Worm (Caenorhabditis elegans) whole organism, young adult: ENCODE measurements around the gene F34H10.5.
A peak's percentile ranks its signal among the peaks of the same experiment; 100 is the strongest.

Source experiments
- B0019.2 ChIP-seq: fragments of 200-800 bp; sonication (Bioruptor generic); conservative IDR thresholded peaks from 2 replicates; pipeline ENCODE4 v1.3.6; 2022; ENCODE audit warnings: missing genetic modification reagents, missing genetic modification characterization, missing compliant biosample characterization
- B0035.1 ChIP-seq: sonication (generic microtip); optimal IDR thresholded peaks from 2 replicates; lab custom pipeline; 2016; ENCODE audit warnings: missing genetic modification characterization, mild to moderate bottlenecking, missing compliant biosample characterization, missing genotype, missing genetic modification reagents
- B0261.1 ChIP-seq: sonication (generic microtip); optimal IDR thresholded peaks from 2 replicates; lab custom pipeline; 2016; ENCODE audit warnings: mild to moderate bottlenecking, missing genetic modification characterization, moderate library complexity, missing compliant biosample characterization
- F22D6.2 ChIP-seq: sonication (generic microtip); optimal IDR thresholded peaks from 2 replicates; lab custom pipeline; 2016; ENCODE audit warnings: mild to moderate bottlenecking, missing genetic modification characterization, missing compliant biosample characterization
- F49E8.2 ChIP-seq: sonication (generic microtip); optimal IDR thresholded peaks from 3 replicates; lab custom pipeline; 2017; ENCODE audit warnings: missing genetic modification characterization, mild to moderate bottlenecking, missing compliant biosample characterization, antibody characterized with exemption, moderate library complexity; ENCODE audit not compliant: insufficient read depth
- aptf-2 ChIP-seq: fragments of 200-800 bp; sonication (Bioruptor generic); conservative IDR thresholded peaks from 2 replicates; pipeline ENCODE4 v1.3.6; 2022; ENCODE audit warnings: missing genetic modification reagents, missing genetic modification characterization, missing compliant biosample characterization
- attf-6 ChIP-seq: fragments of 200-800 bp; sonication (Bioruptor generic); IDR thresholded peaks from 2 replicates; pipeline ENCODE4 v1.3.6; 2022; ENCODE audit warnings: missing genetic modification reagents, missing genetic modification characterization, missing compliant biosample characterization
- cebp-1 ChIP-seq, 2 experiments: fragments of 200-800 bp in 1 of 2; sonication (Bioruptor generic) in 1 of 2; sonication (generic microtip) in 1 of 2; IDR thresholded peaks in 1 of 2; optimal IDR thresholded peaks in 1 of 2; 2 replicates each; pipeline versions ENCODE4 v1.3.6 to Lab custom; 2017 to 2022; ENCODE audit warnings: missing compliant biosample characterization in 2 of 2, missing genetic modification characterization in 2 of 2, mild to moderate bottlenecking in 1 of 2, missing genetic modification reagents in 1 of 2, moderate library complexity in 1 of 2
- cebp-2 ChIP-seq: fragments of 200-800 bp; sonication (Bioruptor generic); IDR thresholded peaks from 2 replicates; pipeline ENCODE4 v1.3.6; 2022; ENCODE audit warnings: missing genetic modification characterization, missing compliant biosample characterization
- ceh-79 ChIP-seq: sonication (generic microtip); optimal IDR thresholded peaks from 2 replicates; lab custom pipeline; 2017; ENCODE audit warnings: mild to moderate bottlenecking, missing genetic modification characterization, missing compliant biosample characterization
- dpl-1 ChIP-seq: fragments of 150-350 bp; optimal IDR thresholded peaks from 2 replicates; lab custom pipeline; 2014; ENCODE audit warnings: missing biosample characterization, missing genetic modification reagents, missing genetic modification characterization
- efl-1 ChIP-seq: fragments of 150-350 bp; optimal IDR thresholded peaks from 2 replicates; lab custom pipeline; 2014; ENCODE audit warnings: missing biosample characterization, missing genetic modification reagents, missing genetic modification characterization
- ekl-4 ChIP-seq: fragments of 200-800 bp; sonication (Bioruptor generic); IDR thresholded peaks from 2 replicates; pipeline ENCODE4 v1.3.6; 2022; ENCODE audit warnings: missing genetic modification reagents, missing genetic modification characterization, missing compliant biosample characterization
- ets-4 ChIP-seq: fragments of 200-800 bp; sonication (Bioruptor generic); optimal IDR thresholded peaks from 2 replicates; lab custom pipeline; 2018; ENCODE audit warnings: mild to moderate bottlenecking, missing genetic modification characterization, missing compliant biosample characterization
- him-1 ChIP-seq: sonication (generic microtip); optimal IDR thresholded peaks from 2 replicates; lab custom pipeline; 2016; ENCODE audit warnings: missing genotype, missing genetic modification reagents, missing genetic modification characterization, missing compliant biosample characterization
- hlh-12 ChIP-seq: sonication (generic microtip); optimal IDR thresholded peaks from 2 replicates; lab custom pipeline; 2016; ENCODE audit warnings: missing genetic modification characterization, missing compliant biosample characterization
- hlh-26 ChIP-seq: fragments of 200-800 bp; sonication (Bioruptor generic); conservative IDR thresholded peaks from 2 replicates; pipeline ENCODE4 v1.3.6; 2022; ENCODE audit warnings: missing genetic modification reagents, missing genetic modification characterization, missing compliant biosample characterization
- lag-1 ChIP-seq: fragments of 200-800 bp; sonication (Bioruptor generic); IDR thresholded peaks from 2 replicates; pipeline ENCODE4 v1.3.6; 2022; ENCODE audit warnings: missing genetic modification reagents, missing genetic modification characterization, missing compliant biosample characterization
- lin-40 ChIP-seq: sonication (generic microtip); optimal IDR thresholded peaks from 2 replicates; lab custom pipeline; 2016; ENCODE audit warnings: missing genetic modification characterization, mild to moderate bottlenecking, missing compliant biosample characterization, missing genotype, missing genetic modification reagents
- lin-54 ChIP-seq: fragments of 200-800 bp; sonication (Bioruptor generic); optimal IDR thresholded peaks from 2 replicates; lab custom pipeline; 2018; ENCODE audit warnings: mild to moderate bottlenecking, missing genetic modification characterization, missing compliant biosample characterization
- lir-1 ChIP-seq: fragments of 200-800 bp; sonication (Bioruptor generic); conservative IDR thresholded peaks from 2 replicates; pipeline ENCODE4 v1.3.6; 2022; ENCODE audit warnings: missing genetic modification reagents, missing genetic modification characterization, missing compliant biosample characterization
- madf-10 ChIP-seq: sonication (generic microtip); optimal IDR thresholded peaks from 2 replicates; lab custom pipeline; 2016; ENCODE audit warnings: mild to moderate bottlenecking, missing genetic modification characterization, missing compliant biosample characterization
- mel-28 ChIP-seq: sonication (generic microtip); optimal IDR thresholded peaks from 2 replicates; lab custom pipeline; 2016; ENCODE audit warnings: borderline replicate concordance, mild to moderate bottlenecking, missing genetic modification characterization, missing compliant biosample characterization
- nfya-1 ChIP-seq: sonication (generic microtip); optimal IDR thresholded peaks from 2 replicates; lab custom pipeline; 2017; ENCODE audit warnings: antibody characterized with exemption, missing compliant biosample characterization, missing genetic modification characterization, borderline replicate concordance; ENCODE audit not compliant: insufficient read depth
- nhr-80 ChIP-seq: sonication (generic microtip); optimal IDR thresholded peaks from 2 replicates; lab custom pipeline; 2016; ENCODE audit warnings: missing genetic modification characterization, missing compliant biosample characterization
- rcor-1 ChIP-seq: fragments of 200-800 bp; sonication (Bioruptor generic); IDR thresholded peaks from 2 replicates; pipeline ENCODE4 v1.3.6; 2022; ENCODE audit warnings: missing genetic modification reagents, missing genetic modification characterization, missing compliant biosample characterization
- snpc-1.3 ChIP-seq: sonication (generic microtip); optimal IDR thresholded peaks from 2 replicates; lab custom pipeline; 2017; ENCODE audit warnings: missing genetic modification characterization, mild to moderate bottlenecking, missing compliant biosample characterization, antibody characterized with exemption, moderate library complexity, missing genotype, missing genetic modification reagents; ENCODE audit not compliant: insufficient read depth
- somi-1 ChIP-seq: fragments of 200-800 bp; sonication (Bioruptor generic); optimal IDR thresholded peaks from 2 replicates; lab custom pipeline; 2018; ENCODE audit warnings: mild to moderate bottlenecking, missing genetic modification characterization, missing compliant biosample characterization
- tlf-1 ChIP-seq: fragments of 200-800 bp; sonication (Bioruptor generic); optimal IDR thresholded peaks from 2 replicates; lab custom pipeline; 2018; ENCODE audit warnings: mild to moderate bottlenecking, missing genetic modification characterization, missing compliant biosample characterization
- zfh-2 ChIP-seq: fragments of 200-800 bp; sonication (Bioruptor generic); conservative IDR thresholded peaks from 2 replicates; pipeline ENCODE4 v1.3.6; 2022; ENCODE audit warnings: missing genetic modification reagents, missing genetic modification characterization, missing compliant biosample characterization
- zim-3 ChIP-seq: sonication (generic microtip); optimal IDR thresholded peaks from 2 replicates; lab custom pipeline; 2017; ENCODE audit warnings: mild to moderate bottlenecking, missing genetic modification characterization, moderate library complexity, missing compliant biosample characterization
- ztf-26 ChIP-seq: sonication (generic microtip); optimal IDR thresholded peaks from 2 replicates; lab custom pipeline; 2017; ENCODE audit warnings: missing genetic modification characterization, missing compliant biosample characterization

F34H10.5 gene

DNA sequence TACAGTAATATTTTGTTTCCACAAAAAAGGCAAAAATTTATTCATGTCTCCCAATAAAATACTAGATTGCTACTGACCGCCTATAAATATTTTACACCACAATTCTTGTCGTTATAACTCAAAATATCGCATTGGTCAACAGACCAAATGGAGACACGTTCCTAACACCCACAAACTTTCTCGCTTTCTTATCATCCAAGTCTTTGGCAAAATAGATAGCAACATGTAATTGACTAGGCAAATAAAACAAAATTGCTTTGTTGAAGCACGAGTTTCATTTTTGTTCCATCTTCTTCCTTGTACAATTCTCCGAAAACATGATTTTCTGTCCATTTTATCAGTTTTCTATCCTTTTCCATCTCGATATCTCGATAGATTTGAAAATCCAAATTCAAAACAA lies 32.9 kb upstream of the F34H10.5 start:
- TF ChIP-seq rcor-1 (GFP tag; lab: Robert Waterston, UW): no peak
- no peak for TF ChIP-seq F22D6.2
- TF ChIP-seq nhr-80: peak; percentile 54

DNA sequence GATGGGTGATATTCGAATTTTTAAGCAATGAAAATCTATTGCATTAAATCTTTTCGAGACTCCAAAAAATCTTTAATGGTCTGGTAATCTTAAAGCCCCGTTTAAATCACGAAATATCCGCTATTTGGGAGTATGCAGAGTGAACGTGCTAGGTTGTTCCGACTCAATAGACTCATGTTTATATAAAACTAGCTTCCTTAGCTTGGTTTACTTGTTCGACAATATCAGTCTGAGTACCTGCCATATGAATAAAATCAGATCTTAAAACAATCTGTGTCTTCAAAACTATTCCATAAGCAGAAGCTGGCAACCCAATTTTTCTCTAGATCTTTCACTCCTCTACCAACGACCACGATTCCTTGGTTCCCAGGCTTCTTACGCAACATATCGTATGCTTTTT lies 32.3 kb upstream of the F34H10.5 start:
- TF ChIP-seq cebp-1 (GFP tag; IDR thresholded peaks at IDR 0.05; lab: Robert Waterston, UW) (no peak), cebp-1 (tag; optimal IDR thresholded peaks at IDR 0.05; lab: Kevin White, UChicago) (no peak), snpc-1.3 (no peak), efl-1 (GFP tag; lab: Kevin White, UChicago) (no peak), mel-28 (no peak), dpl-1 (GFP tag; lab: Kevin White, UChicago) (no peak), ekl-4 (no peak), B0019.2 (GFP tag; lab: Robert Waterston, UW) (no peak), F22D6.2 (no peak), B0261.1 (tag; lab: Kevin White, UChicago) (no peak), ceh-79 (tag; lab: Kevin White, UChicago) (no peak), hlh-12 (no peak)

DNA sequence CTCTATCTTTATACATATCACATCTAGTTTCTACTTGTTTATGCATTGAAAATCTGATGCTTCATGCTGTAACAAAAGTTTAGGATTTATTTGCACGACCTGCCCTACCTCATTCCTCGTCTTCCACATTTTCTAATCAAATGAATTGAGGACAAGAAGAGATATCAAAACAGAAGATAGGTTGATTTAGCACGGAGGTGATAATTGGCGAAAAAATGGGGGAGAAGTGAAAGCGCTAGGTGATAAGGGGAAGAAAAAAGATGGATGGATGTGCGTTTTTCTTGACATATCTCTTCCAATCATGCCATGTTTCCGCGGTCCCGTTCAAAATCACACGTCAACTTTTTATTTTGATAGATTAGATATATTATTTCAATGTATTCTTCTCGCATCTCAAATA lies 27.3 kb upstream of the F34H10.5 start:
- peak; percentile 22 for TF ChIP-seq somi-1
- TF ChIP-seq F49E8.2: no peak
- TF ChIP-seq him-1 (tag; lab: Kevin White, UChicago): no peak
- TF ChIP-seq zim-3 (tag; lab: Kevin White, UChicago): no peak
- no peak for TF ChIP-seq lin-54
- TF ChIP-seq lir-1: no peak
- TF ChIP-seq, all 124 proteins: peak for 1

DNA sequence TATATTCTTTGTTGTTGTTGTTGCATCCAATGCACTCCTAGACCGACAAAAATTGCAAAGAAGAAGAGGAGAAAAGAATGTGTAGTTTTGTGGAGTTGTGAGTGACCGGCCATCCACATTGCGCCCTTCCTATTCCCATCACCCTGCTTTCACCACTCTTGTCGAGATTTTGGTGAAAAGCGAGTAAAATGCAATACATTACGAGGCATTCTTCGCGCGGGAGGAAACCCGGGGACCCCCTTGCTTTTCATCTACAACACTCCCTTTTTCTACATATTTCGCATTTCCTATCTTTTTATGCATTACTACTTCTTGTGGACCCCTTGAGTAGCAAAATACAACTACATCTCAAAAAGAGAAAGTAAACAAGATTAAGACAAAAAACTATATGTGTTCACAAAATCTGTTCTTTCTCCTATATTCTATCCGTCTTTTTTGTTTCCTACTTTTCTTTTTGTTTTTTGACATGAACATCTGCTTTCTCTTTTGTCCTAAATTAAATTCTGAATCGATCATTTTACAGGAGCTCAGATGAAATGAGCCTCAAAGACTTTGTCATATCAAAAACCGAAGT lies 25.3 kb upstream of the F34H10.5 start, which contains the start of gene C11E4.6:
TSS of gene C11E4.6 (plus strand) at position 524 of the 574 bp plus-strand sequence.
- TF ChIP-seq ets-4 (GFP tag; lab: Kevin White, UChicago): no peak
- TF ChIP-seq B0035.1 (tag; lab: Kevin White, UChicago): no peak
- TF ChIP-seq attf-6 (GFP tag; lab: Robert Waterston, UW): no peak
- no peak for TF ChIP-seq efl-1 (GFP tag; lab: Kevin White, UChicago)
- no peak for TF ChIP-seq hlh-26 (GFP tag; lab: Robert Waterston, UW)
- TF ChIP-seq aptf-2 (GFP tag; lab: Robert Waterston, UW): no peak
- no peak for TF ChIP-seq madf-10 (tag; lab: Kevin White, UChicago)

DNA sequence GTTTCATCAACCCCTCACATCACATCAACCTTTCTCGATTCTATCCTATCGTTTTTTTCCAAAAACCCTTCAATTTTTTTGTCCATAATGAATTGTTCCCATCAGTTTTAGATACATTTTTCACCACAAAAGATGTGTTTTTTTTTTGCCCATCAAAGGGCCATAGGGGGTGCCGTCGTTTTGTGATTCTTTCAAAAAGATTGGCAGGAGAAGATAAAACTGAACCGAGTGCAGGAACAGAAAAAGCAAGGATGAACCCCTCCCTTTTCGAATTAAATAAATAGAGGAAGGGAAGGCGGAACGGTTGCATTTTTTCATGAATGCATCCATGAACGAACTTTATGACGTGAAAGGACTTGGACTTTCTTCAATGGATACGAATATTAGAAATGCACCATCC lies 18.6 kb upstream of the F34H10.5 start, which contains the start of gene C11E4.7:
TSS of gene C11E4.7 (plus strand) at position 301 of the 400 bp plus-strand sequence.
- TF ChIP-seq lag-1 (GFP tag; lab: Robert Waterston, UW): no peak
- TF ChIP-seq nfya-1 (tag; lab: Kevin White, UChicago): no peak
- peak; percentile 39 for TF ChIP-seq lin-40 (tag; lab: Kevin White, UChicago)
- TF ChIP-seq ztf-26 (tag; lab: Kevin White, UChicago): peak; percentile 11
- TF ChIP-seq cebp-2 (GFP tag; lab: Robert Waterston, UW): 0 out of 2 replicates have a peak, but pooled peaks have one; percentile 33
- no peak for TF ChIP-seq tlf-1 (GFP tag; lab: Kevin White, UChicago)
- TF ChIP-seq zfh-2 (GFP tag; lab: Robert Waterston, UW): no peak
